Worm (Caenorhabditis elegans) whole organism, L1 larva: ENCODE data around the gene C32D5.4.
A peak's percentile ranks its signal among the peaks of the same experiment; 100 is the strongest.

Experiments used
- F16B12.6 ChIP-seq: fragments of 150-350 bp; optimal IDR thresholded peaks from 2 replicates; lab custom pipeline; 2014; ENCODE audit warnings: missing biosample characterization, missing genetic modification characterization
- Y116A8C.19 ChIP-seq: sonication (generic microtip); optimal IDR thresholded peaks from 2 replicates; lab custom pipeline; 2016; ENCODE audit warnings: missing compliant biosample characterization, missing genetic modification characterization, borderline replicate concordance
- aha-1 ChIP-seq: fragments of 150-350 bp; optimal IDR thresholded peaks from 2 replicates; lab custom pipeline; 2014; ENCODE audit warnings: missing biosample characterization, missing genetic modification characterization
- aly-2 ChIP-seq: fragments of 150-350 bp; optimal IDR thresholded peaks from 2 replicates; lab custom pipeline; 2014; ENCODE audit warnings: missing biosample characterization, missing genetic modification characterization
- ama-1 ChIP-seq: fragments of 150-350 bp; optimal IDR thresholded peaks from 2 replicates; lab custom pipeline; 2014
- ceh-63 ChIP-seq: fragments of 200-800 bp; sonication (Bioruptor generic); optimal IDR thresholded peaks from 2 replicates; lab custom pipeline; 2018; ENCODE audit warnings: mild to moderate bottlenecking, missing genetic modification characterization, missing compliant biosample characterization
- ceh-8 ChIP-seq: fragments of 200-800 bp; sonication (Bioruptor generic); optimal IDR thresholded peaks from 2 replicates; lab custom pipeline; 2018; ENCODE audit warnings: mild to moderate bottlenecking, missing genetic modification characterization, moderate library complexity, missing compliant biosample characterization
- ceh-82 ChIP-seq, 3 experiments: fragments of 150-350 bp in 1 of 3; sonication (generic microtip) in 2 of 3; optimal IDR thresholded peaks; 2 replicates each; lab custom pipeline; 2014 to 2017; ENCODE audit warnings: missing biosample characterization in 3 of 3, missing genetic modification characterization in 3 of 3
- ceh-88 ChIP-seq: fragments of 200-800 bp; sonication (Bioruptor generic); IDR thresholded peaks from 2 replicates; pipeline ENCODE4 v1.3.6; 2022; ENCODE audit warnings: missing genetic modification characterization, missing compliant biosample characterization
- ceh-90 ChIP-seq: sonication (generic microtip); optimal IDR thresholded peaks from 2 replicates; lab custom pipeline; 2016; ENCODE audit warnings: missing genetic modification characterization, missing compliant biosample characterization
- ces-1 ChIP-seq: fragments of 150-350 bp; optimal IDR thresholded peaks from 2 replicates; lab custom pipeline; 2014; ENCODE audit warnings: missing biosample characterization, missing genetic modification reagents, missing genetic modification characterization
- dsc-1 ChIP-seq: sonication (generic microtip); optimal IDR thresholded peaks from 2 replicates; lab custom pipeline; 2016; ENCODE audit warnings: mild to moderate bottlenecking, missing genetic modification characterization, missing compliant biosample characterization
- efl-1 ChIP-seq, 4 experiments: fragments of 150-350 bp; optimal IDR thresholded peaks in 3 of 4; peaks in 1 of 4; 1 replicate in 1 of 4; 2 replicates in 3 of 4; lab custom pipeline; 2014; ENCODE audit warnings: missing biosample characterization in 2 of 4, missing genetic modification characterization in 2 of 4, missing genetic modification reagents in 2 of 4
- egl-27 ChIP-seq, 2 experiments: fragments of 150-350 bp in 1 of 2; sonication (generic microtip); optimal IDR thresholded peaks; 3 replicates each; lab custom pipeline; 2017 to 2018; ENCODE audit warnings: missing biosample characterization in 2 of 2, missing genetic modification characterization in 2 of 2, missing genetic modification reagents in 2 of 2
- elt-3 ChIP-seq, 6 experiments: fragments of 150-350 bp in 1 of 6; sonication (generic microtip); optimal IDR thresholded peaks; 2 replicates each; lab custom pipeline; 2017 to 2018; ENCODE audit warnings: missing biosample characterization in 6 of 6, missing genetic modification characterization in 6 of 6, inconsistent platforms in 1 of 6
- ets-5 ChIP-seq: fragments of 200-800 bp; sonication (Bioruptor generic); IDR thresholded peaks from 2 replicates; pipeline ENCODE4 v1.3.6; 2022; ENCODE audit warnings: missing genetic modification characterization, missing compliant biosample characterization
- fkh-10 ChIP-seq: sonication (generic microtip); optimal IDR thresholded peaks from 2 replicates; lab custom pipeline; 2017; ENCODE audit warnings: missing biosample characterization, missing genetic modification reagents, missing genetic modification characterization
- fos-1 ChIP-seq: fragments of 150-350 bp; optimal IDR thresholded peaks from 2 replicates; lab custom pipeline; 2014; ENCODE audit warnings: missing biosample characterization, missing genetic modification characterization
- grh-1 ChIP-seq: fragments of 200-800 bp; sonication (Bioruptor generic); IDR thresholded peaks from 2 replicates; pipeline ENCODE4 v1.3.6; 2022; ENCODE audit warnings: missing genetic modification reagents, missing genetic modification characterization, missing compliant biosample characterization
- hlh-4 ChIP-seq: sonication (generic microtip); optimal IDR thresholded peaks from 2 replicates; lab custom pipeline; 2016; ENCODE audit warnings: mild to moderate bottlenecking, missing genetic modification characterization, missing compliant biosample characterization
- hpl-2 ChIP-seq: fragments of 150-350 bp; optimal IDR thresholded peaks from 2 replicates; lab custom pipeline; 2014; ENCODE audit warnings: missing biosample characterization, missing genetic modification reagents, missing genetic modification characterization
- irx-1 ChIP-seq: sonication (generic microtip); optimal IDR thresholded peaks from 2 replicates; lab custom pipeline; 2016; ENCODE audit warnings: missing genetic modification characterization, missing compliant biosample characterization
- isw-1 ChIP-seq: fragments of 200-800 bp; sonication (Bioruptor generic); IDR thresholded peaks from 2 replicates; pipeline ENCODE4 v1.3.6; 2022; ENCODE audit warnings: missing genetic modification characterization, missing compliant biosample characterization
- lin-13 ChIP-seq: fragments of 150-350 bp; optimal IDR thresholded peaks from 2 replicates; lab custom pipeline; 2014; ENCODE audit warnings: missing biosample characterization, missing genetic modification reagents, missing genetic modification characterization
- lin-14 ChIP-seq: fragments of 200-800 bp; sonication (Bioruptor generic); optimal IDR thresholded peaks from 2 replicates; lab custom pipeline; 2018; ENCODE audit warnings: mild to moderate bottlenecking, missing genetic modification characterization, moderate library complexity, missing compliant biosample characterization
- lin-15B ChIP-seq: fragments of 150-350 bp; sonication (generic microtip); optimal IDR thresholded peaks from 3 replicates; lab custom pipeline; 2014; ENCODE audit warnings: missing biosample characterization, missing genetic modification characterization
- mab-9 ChIP-seq: fragments of 200-800 bp; sonication (Bioruptor generic); IDR thresholded peaks from 2 replicates; pipeline ENCODE4 v1.3.6; 2022; ENCODE audit warnings: missing genetic modification reagents, missing genetic modification characterization, missing compliant biosample characterization
- mdl-1 ChIP-seq, 2 experiments: fragments of 150-350 bp; optimal IDR thresholded peaks; 2 replicates each; lab custom pipeline; 2014 to 2017; ENCODE audit warnings: missing biosample characterization in 2 of 2, missing genetic modification characterization in 2 of 2, inconsistent platforms in 1 of 2
- mep-1 ChIP-seq: fragments of 150-350 bp; optimal IDR thresholded peaks from 2 replicates; lab custom pipeline; 2014; ENCODE audit warnings: missing biosample characterization, missing genetic modification characterization
- nhr-11 ChIP-seq: fragments of 150-350 bp; optimal IDR thresholded peaks from 2 replicates; lab custom pipeline; 2014; ENCODE audit warnings: missing biosample characterization, missing genetic modification characterization
- nhr-237 ChIP-seq: fragments of 150-350 bp; optimal IDR thresholded peaks from 2 replicates; lab custom pipeline; 2014; ENCODE audit warnings: missing biosample characterization, missing genetic modification characterization
- nhr-28 ChIP-seq: fragments of 150-350 bp; optimal IDR thresholded peaks from 2 replicates; lab custom pipeline; 2014; ENCODE audit warnings: missing biosample characterization, missing genetic modification characterization
- nhr-71 ChIP-seq: sonication (generic microtip); optimal IDR thresholded peaks from 2 replicates; lab custom pipeline; 2016; ENCODE audit warnings: mild to moderate bottlenecking, missing genetic modification characterization, moderate library complexity, missing compliant biosample characterization
- nhr-76 ChIP-seq: sonication (generic microtip); optimal IDR thresholded peaks from 2 replicates; lab custom pipeline; 2017; ENCODE audit warnings: missing biosample characterization, missing genetic modification characterization
- nhr-84 ChIP-seq: sonication (generic microtip); optimal IDR thresholded peaks from 2 replicates; lab custom pipeline; 2017; ENCODE audit warnings: missing biosample characterization, missing genetic modification characterization
- nhr-90 ChIP-seq: sonication (generic microtip); optimal IDR thresholded peaks from 2 replicates; lab custom pipeline; 2016; ENCODE audit warnings: mild to moderate bottlenecking, missing genetic modification characterization, missing compliant biosample characterization; ENCODE audit not compliant: poor library complexity
- pax-3 ChIP-seq: fragments of 200-800 bp; sonication (Bioruptor generic); optimal IDR thresholded peaks from 2 replicates; lab custom pipeline; 2018; ENCODE audit warnings: mild to moderate bottlenecking, missing genetic modification characterization, moderate library complexity, missing compliant biosample characterization
- pqm-1 ChIP-seq: sonication (generic microtip); optimal IDR thresholded peaks from 3 replicates; lab custom pipeline; 2017; ENCODE audit warnings: missing biosample characterization, missing genetic modification characterization
- rnt-1 ChIP-seq: sonication (generic microtip); optimal IDR thresholded peaks from 2 replicates; lab custom pipeline; 2016; ENCODE audit warnings: mild to moderate bottlenecking, missing genetic modification characterization, moderate library complexity, missing compliant biosample characterization
- skn-1 ChIP-seq: fragments of 150-350 bp; optimal IDR thresholded peaks from 2 replicates; lab custom pipeline; 2014; ENCODE audit warnings: missing biosample characterization, missing genetic modification characterization
- snpc-4 ChIP-seq: fragments of 150-350 bp; optimal IDR thresholded peaks from 2 replicates; lab custom pipeline; 2014; ENCODE audit warnings: missing biosample characterization, missing genetic modification characterization
- snu-23 ChIP-seq: sonication (generic microtip); optimal IDR thresholded peaks from 2 replicates; lab custom pipeline; 2016; ENCODE audit warnings: missing genetic modification characterization, missing compliant biosample characterization
- sptf-1 ChIP-seq: fragments of 150-350 bp; optimal IDR thresholded peaks from 2 replicates; lab custom pipeline; 2014; ENCODE audit warnings: missing biosample characterization, missing genetic modification characterization
- tbx-2 ChIP-seq: sonication (generic microtip); optimal IDR thresholded peaks from 2 replicates; lab custom pipeline; 2016; ENCODE audit warnings: missing genetic modification characterization, missing compliant biosample characterization
- tlp-1 ChIP-seq: fragments of 150-350 bp; optimal IDR thresholded peaks from 2 replicates; lab custom pipeline; 2014; ENCODE audit warnings: missing biosample characterization, missing genetic modification characterization
- unc-62 ChIP-seq: fragments of 150-350 bp; optimal IDR thresholded peaks from 2 replicates; lab custom pipeline; 2014; ENCODE audit warnings: missing biosample characterization, missing genetic modification reagents, missing genetic modification characterization
- vab-15 ChIP-seq: sonication (generic microtip); optimal IDR thresholded peaks from 2 replicates; lab custom pipeline; 2017; ENCODE audit warnings: missing genotype, mild to moderate bottlenecking, missing genetic modification characterization, missing compliant biosample characterization
- zag-1 ChIP-seq: fragments of 150-350 bp; optimal IDR thresholded peaks from 2 replicates; lab custom pipeline; 2014; ENCODE audit warnings: missing biosample characterization, missing genetic modification characterization
- ztf-11 ChIP-seq, 2 experiments: sonication (generic microtip); optimal IDR thresholded peaks; 2 replicates each; lab custom pipeline; 2016 to 2017; ENCODE audit warnings: missing genetic modification characterization in 2 of 2, missing biosample characterization in 1 of 2, missing compliant biosample characterization in 1 of 2

Gene C32D5.4

DNA sequence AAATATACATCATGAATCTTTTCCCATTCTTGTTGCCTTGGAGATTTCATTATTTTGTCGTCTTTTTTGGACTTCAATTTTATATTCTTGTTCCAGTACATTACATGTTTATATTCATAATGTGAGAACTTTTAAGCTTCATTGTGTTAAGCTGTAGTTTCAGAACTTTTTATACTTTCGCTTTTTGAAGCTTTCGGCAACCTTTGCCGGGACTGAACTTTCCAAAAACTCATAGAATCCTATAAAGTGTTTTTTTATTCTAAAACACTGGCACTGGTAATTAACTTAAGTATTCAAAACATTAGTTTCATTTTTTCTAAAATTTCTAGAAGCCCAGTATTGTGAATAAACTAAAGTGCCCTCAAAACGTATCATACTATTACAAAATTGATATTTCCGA is at the start of gene C32D5.4:
TSS of gene C32D5.4 (minus strand) at position 101 of the 400 bp plus-strand sequence.
- TF ChIP-seq aha-1 (tag; lab: Kevin White, UChicago) (no peak), isw-1 (GFP tag; lab: Robert Waterston, UW) (no peak), F16B12.6 (tag; lab: Kevin White, UChicago) (no peak), lin-13 (GFP tag; lab: Kevin White, UChicago) (no peak), nhr-76 (tag; lab: Kevin White, UChicago) (no peak), hlh-4 (no peak), grh-1 (no peak), snu-23 (GFP tag; lab: Kevin White, UChicago) (no peak), fkh-10 (GFP tag; lab: Kevin White, UChicago) (no peak), ceh-90 (tag; lab: Kevin White, UChicago) (no peak), ets-5 (no peak), nhr-90 (tag; lab: Kevin White, UChicago) (no peak), ceh-8 (GFP tag; lab: Kevin White, UChicago) (no peak), hpl-2 (GFP tag; lab: Kevin White, UChicago) (no peak), ceh-82 (tag; optimal IDR thresholded peaks at IDR 0.05; lab: Kevin White, UChicago) (no peak), mab-9 (no peak)

DNA sequence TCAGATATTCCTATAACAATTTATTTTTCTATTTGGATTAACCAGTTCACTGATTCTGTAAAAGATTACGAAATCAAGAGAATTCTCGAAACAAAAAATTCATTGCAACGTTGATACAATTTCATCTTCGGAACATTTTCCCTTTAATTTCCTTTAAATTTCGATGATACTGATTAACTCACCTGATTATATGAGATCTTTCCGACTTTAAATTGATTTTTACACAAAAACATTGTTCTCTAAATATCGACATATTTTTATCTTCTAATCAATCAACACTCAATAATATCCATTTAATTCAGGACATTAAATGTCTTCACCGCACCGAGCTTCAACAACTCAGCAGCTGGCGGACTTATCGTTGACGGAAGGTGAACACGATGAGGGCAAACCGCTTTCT is 48.1 kb upstream of the C32D5.4 start, which contains the start of gene lin-23:
TSS of gene lin-23 (plus strand) at position 301 of the 400 bp plus-strand sequence.
- TF ChIP-seq ceh-88 (GFP tag; lab: Robert Waterston, UW): no peak
- TF ChIP-seq Y116A8C.19: no peak
- TF ChIP-seq tbx-2 (tag; lab: Kevin White, UChicago): no peak
- no peak for TF ChIP-seq snpc-4 (tag; lab: Kevin White, UChicago)
- TF ChIP-seq nhr-11 (tag; lab: Kevin White, UChicago): no peak
- no peak for TF ChIP-seq ces-1 (GFP tag; lab: Kevin White, UChicago)
- no peak for TF ChIP-seq efl-1 (optimal IDR thresholded peaks at IDR 0.05; lab: Kevin White, UChicago)
- no peak for TF ChIP-seq efl-1 (GFP tag; optimal IDR thresholded peaks at IDR 0.05 in 1 of 2; lab: Kevin White, UChicago)
- no peak for TF ChIP-seq ets-5
- TF ChIP-seq aly-2 (tag; lab: Kevin White, UChicago): no peak
- TF ChIP-seq ama-1 (lab: Kevin White, UChicago): no peak
- TF ChIP-seq, all 84 proteins: peak for 0

- TF ChIP-seq hpl-2 (GFP tag; lab: Kevin White, UChicago) (peak; percentile 20), lin-13 (GFP tag; lab: Kevin White, UChicago) (peak; percentile 80), ceh-82 (tag; optimal IDR thresholded peaks at IDR 0.05; lab: Kevin White, UChicago) (peak; percentile 70 to 94 (median 77)), unc-62 (GFP tag; lab: Kevin White, UChicago) (no peak), skn-1 (peak; percentile 85), rnt-1 (tag; lab: Kevin White, UChicago) (peak; percentile 89), lin-14 (peak; percentile 96), nhr-237 (tag; lab: Kevin White, UChicago) (peak; percentile 20), egl-27 (tag; optimal IDR thresholded peaks at IDR 0.05; lab: Kevin White, UChicago) (peak in 1 of 2 experiments; percentile 6), mab-9 (0 out of 2 replicates have a peak, but pooled peaks have one; percentile 34), snu-23 (GFP tag; lab: Kevin White, UChicago) (peak; percentile 94), elt-3 (tag; optimal IDR thresholded peaks at IDR 0.05; lab: Kevin White, UChicago) (peak in 2 of 6 experiments; percentile 57 to 81), nhr-71 (tag; lab: Kevin White, UChicago) (peak; percentile 92), dsc-1 (peak; percentile 76), ceh-63 (GFP tag; lab: Kevin White, UChicago) (no peak), ztf-11 (tag; optimal IDR thresholded peaks at IDR 0.05; lab: Kevin White, UChicago) (peak in 1 of 2 experiments; percentile 5), nhr-28 (no peak), pqm-1 (tag; lab: Kevin White, UChicago) (no peak), ceh-90 (tag; lab: Kevin White, UChicago) (no peak), irx-1 (tag; lab: Kevin White, UChicago) (peak; percentile 65), Y116A8C.19 (no peak), mdl-1 (tag; optimal IDR thresholded peaks at IDR 0.05; lab: Kevin White, UChicago) (peak; percentile 45 to 97), zag-1 (no peak), lin-15B (tag; lab: Kevin White, UChicago) (peak; percentile 86), sptf-1 (no peak), pax-3 (no peak), fos-1 (tag; lab: Kevin White, UChicago) (no peak), ceh-8 (GFP tag; lab: Kevin White, UChicago) (peak; percentile 29), nhr-84 (tag; lab: Kevin White, UChicago) (no peak), mep-1 (peak; percentile 48), vab-15 (tag; lab: Kevin White, UChicago) (no peak), tlp-1 (no peak)
Measured at ce11 chrII:6370110-6370509, 47.2 kb upstream of the C32D5.4 start.
